Worm (Caenorhabditis elegans) whole organism, L3 larva: ENCODE data around the gene srh-171.

ENCODE experiments used
- ZK546.5 ChIP-seq: sonication (generic microtip); optimal IDR thresholded peaks from 2 replicates; lab custom pipeline; 2017; ENCODE audit warnings: missing biosample characterization, missing genetic modification characterization
- aly-2 ChIP-seq: fragments of 150-350 bp; optimal IDR thresholded peaks from 2 replicates; lab custom pipeline; 2014; ENCODE audit warnings: missing biosample characterization, missing genetic modification characterization
- egl-5 ChIP-seq: fragments of 150-350 bp; optimal IDR thresholded peaks from 2 replicates; lab custom pipeline; 2017; ENCODE audit warnings: missing biosample characterization, missing genetic modification reagents, missing genetic modification characterization, inconsistent platforms
- elt-1 ChIP-seq: fragments of 150-350 bp; optimal IDR thresholded peaks from 2 replicates; lab custom pipeline; 2014; ENCODE audit warnings: missing biosample characterization, missing genetic modification characterization
- fkh-2 ChIP-seq: fragments of 150-350 bp; optimal IDR thresholded peaks from 2 replicates; lab custom pipeline; 2014; ENCODE audit warnings: missing biosample characterization, missing genetic modification reagents, missing genetic modification characterization
- mdl-1 ChIP-seq: fragments of 150-350 bp; optimal IDR thresholded peaks from 2 replicates; lab custom pipeline; 2014; ENCODE audit warnings: missing biosample characterization, missing genetic modification characterization
- nhr-77 ChIP-seq: fragments of 150-350 bp; optimal IDR thresholded peaks from 2 replicates; lab custom pipeline; 2014; ENCODE audit warnings: missing biosample characterization, missing genetic modification characterization
- pha-4 ChIP-seq: fragments of 150-350 bp; optimal IDR thresholded peaks from 2 replicates; lab custom pipeline; 2014; ENCODE audit warnings: missing biosample characterization, missing genetic modification reagents, missing genetic modification characterization
- skn-1 ChIP-seq: fragments of 150-350 bp; optimal IDR thresholded peaks from 2 replicates; lab custom pipeline; 2014; ENCODE audit warnings: missing biosample characterization, missing genetic modification characterization

DNA sequence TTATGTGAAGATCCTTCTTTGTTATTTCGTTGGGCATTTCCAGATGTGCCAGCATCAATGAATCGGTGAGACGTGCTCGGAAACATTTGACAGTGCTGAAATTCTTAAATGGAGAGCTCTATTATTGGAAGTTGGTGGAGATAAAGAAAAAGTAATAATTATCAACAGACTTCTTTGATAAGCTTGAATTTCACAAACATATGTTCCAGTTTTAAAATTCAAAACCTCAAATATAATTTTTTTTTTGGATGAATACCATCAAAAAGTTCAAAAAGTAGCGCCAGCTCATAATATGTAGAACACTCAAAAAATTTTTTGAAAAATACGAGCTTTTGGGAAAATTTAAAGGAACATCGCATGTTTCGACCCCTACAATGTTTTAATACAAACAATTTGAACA lies 28.6 kb downstream of the srh-171 start, which contains the start of gene Y60A3A.25:
- no peak for TF ChIP-seq skn-1 (tag; lab: Kevin White, UChicago)
- no peak for TF ChIP-seq egl-5 (tag; lab: Kevin White, UChicago)
- TF ChIP-seq pha-4 (tag; lab: Kevin White, UChicago), result no peak
- no peak for TF ChIP-seq ZK546.5 (tag; lab: Kevin White, UChicago)
- no peak for TF ChIP-seq nhr-77 (tag; lab: Kevin White, UChicago)
- no peak for TF ChIP-seq elt-1 (tag; lab: Kevin White, UChicago)
- TF ChIP-seq aly-2, result no peak
- no peak for TF ChIP-seq mdl-1 (tag; lab: Kevin White, UChicago)
- TF ChIP-seq fkh-2, result no peak
